Fruit fly (Drosophila melanogaster): ENCODE measurements around the gene RpS10b.
A peak's percentile ranks its signal among the peaks of the same experiment; 100 is the strongest.

Gene RpS10b

dm6 chrX:19601644-19602043 lies 3.8 kb downstream of the RpS10b start, which contains the start of gene CG14220 (continued):
- TF ChIP-seq wdn (GFP tag; IDR thresholded peaks at IDR 0.05) (no peak), CG8478 (optimal IDR thresholded peaks at IDR 0.05) (no peak), nerfin-2 (GFP tag; IDR thresholded peaks at IDR 0.05; ENCODE audit: partially characterized antibody) (peak; percentile 94), CG7987 (GFP tag; optimal IDR thresholded peaks at IDR 0.05) (peak; percentile 26), CG2678 (tag; optimal IDR thresholded peaks at IDR 0.05) (no peak), Elba2 (GFP tag; optimal IDR thresholded peaks at IDR 0.05) (no peak), Bteb2 (GFP tag; optimal IDR thresholded peaks at IDR 0.05) (no peak), CG17328 (GFP tag; IDR thresholded peaks at IDR 0.05) (no peak), CG16779 (GFP tag; IDR thresholded peaks at IDR 0.05) (no peak), CG33557 (GFP tag; optimal IDR thresholded peaks at IDR 0.05) (no peak), CrebB (tag; optimal IDR thresholded peaks at IDR 0.05) (no peak), CG8924 (tag; optimal IDR thresholded peaks at IDR 0.05) (peak; percentile 22), CG15696 (tag; optimal IDR thresholded peaks at IDR 0.05) (no peak), CG18011 (GFP tag; optimal IDR thresholded peaks at IDR 0.05) (no peak), kni (GFP tag; optimal IDR thresholded peaks at IDR 0.05) (no peak), CG11696 (GFP tag; IDR thresholded peaks at IDR 0.05) (no peak), dmrt99B (tag; optimal IDR thresholded peaks at IDR 0.05) (no peak), CG1832 (GFP tag; optimal IDR thresholded peaks at IDR 0.05) (no peak), lab (GFP tag; optimal IDR thresholded peaks at IDR 0.05) (no peak), salm (tag; optimal IDR thresholded peaks at IDR 0.05) (no peak), CG16813 (GFP tag; IDR thresholded peaks at IDR 0.05; ENCODE audit: partially characterized antibody) (peak; percentile 93), Lhr (GFP tag; optimal IDR thresholded peaks at IDR 0.05) (peak; percentile 36), ken (GFP tag; IDR thresholded peaks at IDR 0.05) (no peak), CG11093 (GFP tag; IDR thresholded peaks at IDR 0.05) (no peak), CG6683 (GFP tag; optimal IDR thresholded peaks at IDR 0.05) (no peak), Sin3A (optimal IDR thresholded peaks at IDR 0.05) (peak; percentile 17), YL-1 (GFP tag; optimal IDR thresholded peaks at IDR 0.05) (peak; percentile 63), sens (GFP tag) (peak; percentile 70), oc (tag; optimal IDR thresholded peaks at IDR 0.05) (no peak), Camta (GFP tag; optimal IDR thresholded peaks at IDR 0.05) (no peak), Dip3 (GFP tag; optimal IDR thresholded peaks at IDR 0.05) (no peak), pfk (GFP tag; optimal IDR thresholded peaks at IDR 0.05) (peak; percentile 38), odd (GFP tag; optimal IDR thresholded peaks at IDR 0.05) (no peak), sug (tag; optimal IDR thresholded peaks at IDR 0.05) (peak; percentile 28), BEAF-32 (GFP tag; optimal IDR thresholded peaks at IDR 0.05) (peak; percentile 90), CG9817 (tag; optimal IDR thresholded peaks at IDR 0.05) (no peak), C15 (GFP tag; IDR thresholded peaks at IDR 0.05) (no peak), E2f1 (GFP tag; IDR thresholded peaks at IDR 0.05) (no peak), Trl (optimal IDR thresholded peaks at IDR 0.05) (no peak), Trl (GFP tag; optimal IDR thresholded peaks at IDR 0.05) (no peak), hb (GFP tag; IDR thresholded peaks at IDR 0.05; ENCODE audit: partially characterized antibody) (peak; percentile 91), CG7745 (tag; optimal IDR thresholded peaks at IDR 0.05) (no peak), Deaf1 (tag; optimal IDR thresholded peaks at IDR 0.05) (no peak), btn (GFP tag; optimal IDR thresholded peaks at IDR 0.05) (no peak), CG8089 (GFP tag; optimal IDR thresholded peaks at IDR 0.05) (no peak), tio (GFP tag; optimal IDR thresholded peaks at IDR 0.05) (no peak), ase (GFP tag; IDR thresholded peaks at IDR 0.05) (no peak), jumu (GFP tag; optimal IDR thresholded peaks at IDR 0.05) (no peak), CG17186 (GFP tag; optimal IDR thresholded peaks at IDR 0.05) (peak; percentile 43), Stat92E (GFP tag; optimal IDR thresholded peaks at IDR 0.05) (peak in 1 of 3 experiments; percentile 46), CG30403 (GFP tag; optimal IDR thresholded peaks at IDR 0.05) (no peak), wek (GFP tag; optimal IDR thresholded peaks at IDR 0.05) (no peak)

All from whole organism, embryonic.